Fruit fly (Drosophila melanogaster) whole organism, embryonic: ENCODE results near the gene RpL6.

Source experiments
- Atf-2 ChIP-seq: fragments of 200-800 bp; sonication (Bioruptor generic); optimal IDR thresholded peaks from 2 replicates; lab custom pipeline; 2016; ENCODE audit warnings: missing biosample characterization, missing genetic modification characterization
- CG10565 ChIP-seq: fragments of 200-800 bp; sonication (Bioruptor generic); optimal IDR thresholded peaks from 3 replicates; lab custom pipeline; 2016; ENCODE audit warnings: missing biosample characterization, mild to moderate bottlenecking, missing genetic modification characterization
- CG10959 ChIP-seq: fragments of 200-800 bp; sonication (Bioruptor generic); IDR thresholded peaks from 2 replicates; pipeline ENCODE4 v1.3.6; 2022; ENCODE audit warnings: missing biosample characterization, missing genetic modification characterization
- CG12219 ChIP-seq: fragments of 200-800 bp; sonication (Bioruptor generic); optimal IDR thresholded peaks from 3 replicates; lab custom pipeline; 2018; ENCODE audit warnings: missing biosample characterization, mild to moderate bottlenecking, missing genetic modification characterization
- CG12942 ChIP-seq: fragments of 200-800 bp; sonication (Bioruptor generic); optimal IDR thresholded peaks from 3 replicates; lab custom pipeline; 2016; ENCODE audit warnings: missing biosample characterization, missing genetic modification characterization
- CG13775 ChIP-seq: fragments of 200-800 bp; sonication (Bioruptor generic); optimal IDR thresholded peaks from 3 replicates; lab custom pipeline; 2017; ENCODE audit warnings: missing biosample characterization, mild to moderate bottlenecking, missing genetic modification characterization
- CG14667 ChIP-seq: fragments of 200-800 bp; sonication (Bioruptor generic); IDR thresholded peaks from 2 replicates; pipeline ENCODE4 v1.3.6; 2022; ENCODE audit warnings: missing biosample characterization, missing genetic modification characterization
- CG15696 ChIP-seq: fragments of 200-800 bp; sonication (Bioruptor generic); optimal IDR thresholded peaks from 2 replicates; lab custom pipeline; 2019; ENCODE audit warnings: missing biosample characterization, mild to moderate bottlenecking, missing genetic modification characterization, moderate library complexity
- CG16813 ChIP-seq: fragments of 200-800 bp; sonication (Bioruptor generic); IDR thresholded peaks from 3 replicates; pipeline ENCODE4 v1.3.6; 2022; ENCODE audit warnings: missing biosample characterization, missing genetic modification characterization; ENCODE audit not compliant: partially characterized antibody
- CG16815 ChIP-seq: fragments of 200-800 bp; sonication (Bioruptor generic); optimal IDR thresholded peaks from 3 replicates; lab custom pipeline; 2017; ENCODE audit warnings: missing biosample characterization, mild to moderate bottlenecking, missing genetic modification characterization
- CG2202 ChIP-seq: fragments of 200-800 bp; sonication (Bioruptor generic); optimal IDR thresholded peaks from 2 replicates; lab custom pipeline; 2018; ENCODE audit warnings: missing biosample characterization, mild to moderate bottlenecking, missing genetic modification characterization
- CG31224 ChIP-seq: fragments of 200-800 bp; sonication (Bioruptor generic); IDR thresholded peaks from 2 replicates; pipeline ENCODE4 v1.3.6; 2022; ENCODE audit warnings: missing biosample characterization, missing genetic modification characterization
- CG31365 ChIP-seq: fragments of 200-800 bp; sonication (Bioruptor generic); optimal IDR thresholded peaks from 2 replicates; lab custom pipeline; 2018; ENCODE audit warnings: missing biosample characterization, mild to moderate bottlenecking, missing genetic modification characterization
- CG31388 ChIP-seq: fragments of 200-800 bp; sonication (Bioruptor generic); optimal IDR thresholded peaks from 2 replicates; lab custom pipeline; 2016; ENCODE audit warnings: missing biosample characterization, missing genetic modification characterization
- CG34224 ChIP-seq: fragments of 200-800 bp; sonication (Bioruptor generic); IDR thresholded peaks from 3 replicates; pipeline ENCODE4 v1.3.6; 2022; ENCODE audit warnings: missing biosample characterization, missing genetic modification characterization; ENCODE audit not compliant: partially characterized antibody
- CG6683 ChIP-seq: fragments of 200-800 bp; sonication (Bioruptor generic); optimal IDR thresholded peaks from 2 replicates; lab custom pipeline; 2017; ENCODE audit warnings: missing biosample characterization, mild to moderate bottlenecking, missing genetic modification characterization, missing genetic modification reagents
- CG9797 ChIP-seq: fragments of 200-800 bp; sonication (Bioruptor generic); optimal IDR thresholded peaks from 3 replicates; lab custom pipeline; 2018; ENCODE audit warnings: missing biosample characterization, mild to moderate bottlenecking, missing genetic modification characterization
- CG9876 ChIP-seq: fragments of 200-800 bp; sonication (Bioruptor generic); optimal IDR thresholded peaks from 2 replicates; lab custom pipeline; 2016; ENCODE audit warnings: missing biosample characterization, missing genetic modification characterization
- Doc2 ChIP-seq: fragments of 200-800 bp; sonication (Bioruptor generic); IDR thresholded peaks from 2 replicates; pipeline ENCODE4 v1.3.6; 2022; ENCODE audit warnings: missing biosample characterization, missing genetic modification characterization
- Doc3 ChIP-seq: fragments of 200-800 bp; sonication (Bioruptor generic); IDR thresholded peaks from 3 replicates; pipeline ENCODE4 v1.3.6; 2022; ENCODE audit warnings: missing biosample characterization, missing genetic modification characterization; ENCODE audit not compliant: partially characterized antibody
- Dp ChIP-seq: fragments of 200-800 bp; sonication (Bioruptor generic); optimal IDR thresholded peaks from 2 replicates; lab custom pipeline; 2018; ENCODE audit warnings: missing biosample characterization, mild to moderate bottlenecking, missing genetic modification characterization, moderate library complexity
- Dref ChIP-seq: fragments of 200-800 bp; sonication (Bioruptor generic); IDR thresholded peaks from 2 replicates; pipeline ENCODE4 v1.3.6; 2022; ENCODE audit warnings: missing biosample characterization, missing genetic modification characterization
- ERR ChIP-seq: fragments of 200-800 bp; sonication (Bioruptor generic); optimal IDR thresholded peaks from 2 replicates; lab custom pipeline; 2016; ENCODE audit warnings: missing biosample characterization, missing genetic modification characterization
- GATAe ChIP-seq: fragments of 200-800 bp; sonication (Bioruptor generic); conservative IDR thresholded peaks from 2 replicates; pipeline ENCODE4 v1.3.6; 2022; ENCODE audit warnings: missing biosample characterization, missing genetic modification characterization
- HmgD ChIP-seq: fragments of 200-800 bp; sonication (Bioruptor generic); optimal IDR thresholded peaks from 3 replicates; lab custom pipeline; 2016; ENCODE audit warnings: missing biosample characterization, missing genetic modification characterization
- Hmr ChIP-seq: fragments of 200-800 bp; sonication (Bioruptor generic); optimal IDR thresholded peaks from 3 replicates; lab custom pipeline; 2017; ENCODE audit warnings: mild to moderate bottlenecking, missing biosample characterization, missing genetic modification reagents, missing genetic modification characterization
- Hr39 ChIP-seq: fragments of >200 bp; optimal IDR thresholded peaks from 2 replicates; lab custom pipeline; 2017
- Hr51 ChIP-seq, 2 experiments: fragments of 200-800 bp; sonication (Bioruptor generic); optimal IDR thresholded peaks; 2 replicates in 1 of 2; 3 replicates in 1 of 2; lab custom pipeline; 2016 to 2018; ENCODE audit warnings: missing biosample characterization in 2 of 2, missing genetic modification characterization in 2 of 2, mild to moderate bottlenecking in 1 of 2, moderate library complexity in 1 of 2
- NC2β ChIP-seq: fragments of 200-800 bp; sonication (Bioruptor generic); optimal IDR thresholded peaks from 2 replicates; lab custom pipeline; 2016; ENCODE audit warnings: missing biosample characterization, missing genetic modification characterization
- Opbp ChIP-seq: fragments of 200-800 bp; sonication (Bioruptor generic); IDR thresholded peaks from 3 replicates; pipeline ENCODE4 v1.3.6; 2022; ENCODE audit warnings: missing biosample characterization, missing genetic modification characterization; ENCODE audit not compliant: partially characterized antibody
- PHDP ChIP-seq: fragments of 200-800 bp; sonication (Bioruptor generic); optimal IDR thresholded peaks from 3 replicates; lab custom pipeline; 2018; ENCODE audit warnings: missing biosample characterization, mild to moderate bottlenecking, missing genetic modification characterization, moderate library complexity
- Pdp1 ChIP-seq, 2 experiments: fragments of 200-800 bp; sonication (Bioruptor generic); optimal IDR thresholded peaks; 3 replicates each; lab custom pipeline; 2016; ENCODE audit warnings: missing biosample characterization in 2 of 2, missing genetic modification characterization in 2 of 2, mild to moderate bottlenecking in 1 of 2, moderate library complexity in 1 of 2
- amos ChIP-seq: fragments of 200-800 bp; sonication (Bioruptor generic); IDR thresholded peaks from 2 replicates; pipeline ENCODE4 v1.3.6; 2022; ENCODE audit warnings: missing biosample characterization, missing genetic modification characterization; ENCODE audit not compliant: partially characterized antibody
- ash1 ChIP-seq: fragments of 200-800 bp; sonication (Bioruptor generic); optimal IDR thresholded peaks from 2 replicates; lab custom pipeline; 2018; ENCODE audit warnings: missing biosample characterization, mild to moderate bottlenecking, missing genetic modification characterization
- chif ChIP-seq, 2 experiments: fragments of 200-800 bp; sonication (Bioruptor generic); optimal IDR thresholded peaks; 3 replicates each; lab custom pipeline; 2016; ENCODE audit warnings: missing biosample characterization in 2 of 2, missing genetic modification characterization in 2 of 2
- hb ChIP-seq: fragments of 200-800 bp; sonication (Bioruptor generic); IDR thresholded peaks from 3 replicates; pipeline ENCODE4 v1.3.6; 2022; ENCODE audit warnings: missing biosample characterization, missing genetic modification characterization; ENCODE audit not compliant: partially characterized antibody
- lab ChIP-seq: fragments of 200-800 bp; sonication (Bioruptor generic); optimal IDR thresholded peaks from 3 replicates; lab custom pipeline; 2017; ENCODE audit warnings: missing biosample characterization, missing genetic modification characterization, mild to moderate bottlenecking, moderate library complexity, missing genetic modification reagents
- nerfin-2 ChIP-seq: fragments of 200-800 bp; sonication (Bioruptor generic); IDR thresholded peaks from 2 replicates; pipeline ENCODE4 v1.3.6; 2022; ENCODE audit warnings: missing biosample characterization, missing genetic modification characterization; ENCODE audit not compliant: partially characterized antibody
- pzg ChIP-seq: fragments of 200-800 bp; sonication (Bioruptor generic); optimal IDR thresholded peaks from 3 replicates; lab custom pipeline; 2018; ENCODE audit warnings: missing biosample characterization, mild to moderate bottlenecking, missing genetic modification characterization, moderate library complexity
- repo ChIP-seq: fragments of 200-800 bp; sonication (Bioruptor generic); optimal IDR thresholded peaks from 2 replicates; lab custom pipeline; 2016; ENCODE audit warnings: missing biosample characterization, missing genetic modification characterization
- slou ChIP-seq: fragments of 200-800 bp; sonication (Bioruptor generic); optimal IDR thresholded peaks from 3 replicates; lab custom pipeline; 2016; ENCODE audit warnings: missing biosample characterization, missing genetic modification characterization
- tll ChIP-seq, 2 experiments: fragments of 200-800 bp in 1 of 2; fragments of >200 bp in 1 of 2; sonication (Bioruptor generic) in 1 of 2; optimal IDR thresholded peaks; 2 replicates each; lab custom pipeline; 2017 to 2019; ENCODE audit warnings: missing biosample characterization in 2 of 2, missing genetic modification characterization in 2 of 2, mild to moderate bottlenecking in 1 of 2, moderate library complexity in 1 of 2
- toy ChIP-seq: fragments of 200-800 bp; sonication (Bioruptor generic); IDR thresholded peaks from 2 replicates; pipeline ENCODE4 v1.3.6; 2022; ENCODE audit warnings: missing biosample characterization, missing genetic modification characterization
- tup ChIP-seq: fragments of 200-800 bp; sonication (Bioruptor generic); optimal IDR thresholded peaks from 2 replicates; lab custom pipeline; 2016; ENCODE audit warnings: missing biosample characterization, mild to moderate bottlenecking, missing genetic modification characterization, moderate library complexity
- vnd ChIP-seq: fragments of 200-800 bp; sonication (Bioruptor generic); IDR thresholded peaks from 3 replicates; pipeline ENCODE4 v1.3.6; 2022; ENCODE audit warnings: missing biosample characterization, missing genetic modification characterization; ENCODE audit not compliant: partially characterized antibody

The RpL6 gene

dm6 chr3R:31592256-31592879 is 3.6 kb downstream of the RpL6 start, which contains the start of gene CG1774 (continued):
- no peak for TF ChIP-seq Dp (GFP tag; lab: Kevin White, UChicago)
- no peak for TF ChIP-seq amos (GFP tag; lab: Robert Waterston, UW)
- no peak for TF ChIP-seq Dref (GFP tag; lab: Robert Waterston, UW)
- TF ChIP-seq CG9876 (GFP tag; lab: Kevin White, UChicago): peak; percentile 71
- no peak for TF ChIP-seq hb (GFP tag; lab: Robert Waterston, UW)
- TF ChIP-seq ash1 (GFP tag; lab: Kevin White, UChicago): no peak
- no peak for TF ChIP-seq Hr39 (lab: Kevin White, UChicago)
- TF ChIP-seq slou (GFP tag; lab: Kevin White, UChicago): peak; percentile 33
- TF ChIP-seq CG10959: no peak
- TF ChIP-seq tup (GFP tag; lab: Kevin White, UChicago): peak; percentile 24
- peak; percentile 16 for TF ChIP-seq pzg (GFP tag; lab: Kevin White, UChicago)
- peak; percentile 86 for TF ChIP-seq PHDP
- no peak for TF ChIP-seq Doc2 (GFP tag; lab: Robert Waterston, UW)
- peak; percentile 65 for TF ChIP-seq toy (GFP tag; lab: Robert Waterston, UW)
- TF ChIP-seq Pdp1 (GFP tag; optimal IDR thresholded peaks at IDR 0.05; lab: Kevin White, UChicago): peak; percentile 78 to 81
- TF ChIP-seq CG15696 (tag; lab: Kevin White, UChicago): peak; percentile 38
- peak; percentile 52 for TF ChIP-seq NC2β (GFP tag; lab: Kevin White, UChicago)
- TF ChIP-seq CG13775: peak; percentile 75
- TF ChIP-seq Hr51 (GFP tag; optimal IDR thresholded peaks at IDR 0.05; lab: Kevin White, UChicago): peak; percentile 16 to 73
- TF ChIP-seq CG31365 (tag; lab: Kevin White, UChicago): no peak
- no peak for TF ChIP-seq vnd (GFP tag; lab: Robert Waterston, UW)
- TF ChIP-seq nerfin-2: no peak
- TF ChIP-seq CG16813 (GFP tag; lab: Robert Waterston, UW): no peak
- peak; percentile 62 to 74 for TF ChIP-seq chif (GFP tag; optimal IDR thresholded peaks at IDR 0.05; lab: Kevin White, UChicago)
- no peak for TF ChIP-seq CG10565 (GFP tag; lab: Kevin White, UChicago)
- no peak for TF ChIP-seq CG34224 (GFP tag; lab: Robert Waterston, UW)
- TF ChIP-seq lab: peak; percentile 94
- TF ChIP-seq Atf-2 (GFP tag; lab: Kevin White, UChicago): peak; percentile 60
- peak; percentile 60 for TF ChIP-seq CG16815 (GFP tag; lab: Kevin White, UChicago)
- TF ChIP-seq CG12219 (GFP tag; lab: Kevin White, UChicago): peak; percentile 66
- TF ChIP-seq CG9797 (GFP tag; lab: Kevin White, UChicago): no peak
- peak; percentile 65 for TF ChIP-seq CG6683 (GFP tag; lab: Kevin White, UChicago)
- TF ChIP-seq CG14667 (GFP tag; lab: Robert Waterston, UW): no peak; the same call in 1 of the 2 replicates
- TF ChIP-seq HmgD (GFP tag; lab: Kevin White, UChicago): peak; percentile 47
- TF ChIP-seq CG12942: peak; percentile 54
- no peak for TF ChIP-seq Doc3 (GFP tag; lab: Robert Waterston, UW)
- peak; percentile 88 for TF ChIP-seq ERR (GFP tag; lab: Kevin White, UChicago)
- TF ChIP-seq repo (GFP tag; lab: Kevin White, UChicago): peak; percentile 55

dm6 chr3R:31590281-31590680 is 5.7 kb downstream of the RpL6 start, which contains the start of gene CG1638:
Gene CG1638, plus strand, starts transcription at chr3R:31590581.
- TF ChIP-seq Hmr (GFP tag; lab: Kevin White, UChicago) (no peak), Opbp (GFP tag; lab: Robert Waterston, UW) (no peak), CG6683 (GFP tag; lab: Kevin White, UChicago) (no peak), CG2202 (tag; lab: Kevin White, UChicago) (no peak), CG31388 (GFP tag; lab: Kevin White, UChicago) (no peak), GATAe (GFP tag; lab: Robert Waterston, UW) (no peak), tll (GFP tag; optimal IDR thresholded peaks at IDR 0.05; lab: Kevin White, UChicago) (no peak), CG31224 (GFP tag; lab: Robert Waterston, UW) (no peak)
